Fruit fly (Drosophila melanogaster) whole organism, prepupa: ENCODE measurements around the gene CG7920.

Source experiments
- CG10631 ChIP-seq: fragments of 200-800 bp; sonication (Bioruptor generic); optimal IDR thresholded peaks from 2 replicates; lab custom pipeline; 2016; ENCODE audit warnings: missing biosample characterization, missing genetic modification characterization
- CG11762 ChIP-seq: fragments of 200-800 bp; sonication (Bioruptor generic); optimal IDR thresholded peaks from 3 replicates; lab custom pipeline; 2016; ENCODE audit warnings: missing biosample characterization, missing genetic modification characterization; ENCODE audit not compliant: insufficient read depth
- CG11902 ChIP-seq: fragments of 200-800 bp; sonication (Bioruptor generic); optimal IDR thresholded peaks from 3 replicates; lab custom pipeline; 2016; ENCODE audit warnings: missing biosample characterization, missing genetic modification characterization
- CG1621 ChIP-seq: fragments of 200-800 bp; sonication (Bioruptor generic); optimal IDR thresholded peaks from 3 replicates; lab custom pipeline; 2018; ENCODE audit warnings: missing biosample characterization, mild to moderate bottlenecking, missing genetic modification characterization
- CG16779 ChIP-seq: fragments of 200-800 bp; sonication (Bioruptor generic); optimal IDR thresholded peaks from 3 replicates; lab custom pipeline; 2017; ENCODE audit warnings: missing biosample characterization, mild to moderate bottlenecking, missing genetic modification characterization
- CG3032 ChIP-seq: fragments of 200-800 bp; optimal IDR thresholded peaks from 2 replicates; lab custom pipeline; 2019; ENCODE audit warnings: missing biosample characterization, mild to moderate bottlenecking, missing genetic modification characterization, moderate library complexity
- CG31627 ChIP-seq: fragments of 200-800 bp; sonication (Bioruptor generic); optimal IDR thresholded peaks from 3 replicates; lab custom pipeline; 2016; ENCODE audit warnings: missing biosample characterization, missing genetic modification characterization
- CG34406 ChIP-seq: fragments of 200-800 bp; sonication (Bioruptor generic); optimal IDR thresholded peaks from 3 replicates; lab custom pipeline; 2016; ENCODE audit warnings: missing biosample characterization, missing genetic modification characterization
- CG3919 ChIP-seq: fragments of 200-800 bp; sonication (Bioruptor generic); optimal IDR thresholded peaks from 3 replicates; lab custom pipeline; 2016; ENCODE audit warnings: missing biosample characterization, missing genetic modification characterization
- CG4318 ChIP-seq: fragments of 200-800 bp; sonication (Bioruptor generic); optimal IDR thresholded peaks from 3 replicates; lab custom pipeline; 2017; ENCODE audit warnings: missing biosample characterization, mild to moderate bottlenecking, missing genetic modification characterization
- CG6276 ChIP-seq: fragments of 200-800 bp; sonication (Bioruptor generic); optimal IDR thresholded peaks from 2 replicates; lab custom pipeline; 2017; ENCODE audit warnings: missing biosample characterization, mild to moderate bottlenecking, missing genetic modification characterization
- CG6854 ChIP-seq: fragments of 200-800 bp; sonication (Bioruptor generic); optimal IDR thresholded peaks from 2 replicates; lab custom pipeline; 2017; ENCODE audit warnings: missing biosample characterization, mild to moderate bottlenecking, missing genetic modification characterization
- CG8119 ChIP-seq: fragments of 200-800 bp; sonication (Bioruptor generic); IDR thresholded peaks from 3 replicates; pipeline ENCODE4 v1.3.6; 2022; ENCODE audit warnings: missing biosample characterization, missing genetic modification characterization
- CG8319 ChIP-seq: fragments of 200-800 bp; sonication (Bioruptor generic); optimal IDR thresholded peaks from 3 replicates; lab custom pipeline; 2016; ENCODE audit warnings: missing biosample characterization, missing genetic modification characterization
- CG8632 ChIP-seq: fragments of 200-800 bp; sonication (Bioruptor generic); optimal IDR thresholded peaks from 3 replicates; lab custom pipeline; 2016; ENCODE audit warnings: missing biosample characterization, missing genetic modification characterization
- CG9139 ChIP-seq: fragments of 200-800 bp; sonication (Bioruptor generic); optimal IDR thresholded peaks from 3 replicates; lab custom pipeline; 2017; ENCODE audit warnings: missing biosample characterization, mild to moderate bottlenecking, missing genetic modification characterization
- Eip75B ChIP-seq: fragments of 200-800 bp; sonication (Bioruptor generic); optimal IDR thresholded peaks from 3 replicates; lab custom pipeline; 2016; ENCODE audit warnings: missing biosample characterization, missing genetic modification characterization
- Eip78C ChIP-seq: fragments of 200-800 bp; sonication (Bioruptor generic); peaks from one replicate; lab custom pipeline; 2016; ENCODE audit warnings: missing biosample characterization, missing genetic modification characterization
- Eip93F ChIP-seq: fragments of 200-800 bp; sonication (Bioruptor generic); optimal IDR thresholded peaks from 2 replicates; lab custom pipeline; 2016; ENCODE audit warnings: missing biosample characterization, mild to moderate bottlenecking, missing genetic modification characterization
- Ets21C ChIP-seq: fragments of 200-800 bp; sonication (Bioruptor generic); optimal IDR thresholded peaks from 3 replicates; lab custom pipeline; 2016; ENCODE audit warnings: missing biosample characterization, missing genetic modification characterization
- Ets96B ChIP-seq: fragments of 200-800 bp; optimal IDR thresholded peaks from 2 replicates; lab custom pipeline; 2019; ENCODE audit warnings: missing biosample characterization, mild to moderate bottlenecking, missing genetic modification characterization, moderate library complexity
- Gug ChIP-seq: fragments of 200-800 bp; sonication (Bioruptor generic); IDR thresholded peaks from 2 replicates; pipeline ENCODE4 v1.3.6; 2022; ENCODE audit warnings: missing biosample characterization, missing genetic modification characterization
- Hr38 ChIP-seq: sonication (Bioruptor generic); optimal IDR thresholded peaks from 2 replicates; lab custom pipeline; 2016; ENCODE audit warnings: missing biosample characterization, missing genetic modification characterization
- Hr4 ChIP-seq: fragments of 200-800 bp; sonication (Bioruptor generic); optimal IDR thresholded peaks from 3 replicates; lab custom pipeline; 2016; ENCODE audit warnings: missing biosample characterization, missing genetic modification characterization
- Met ChIP-seq: fragments of 200-800 bp; sonication (Bioruptor generic); optimal IDR thresholded peaks from 3 replicates; lab custom pipeline; 2016; ENCODE audit warnings: missing biosample characterization, missing genetic modification characterization
- OdsH ChIP-seq: fragments of 200-800 bp; sonication (Bioruptor generic); optimal IDR thresholded peaks from 3 replicates; lab custom pipeline; 2016; ENCODE audit warnings: missing biosample characterization, missing genetic modification characterization
- Sox102F ChIP-seq: fragments of 200-800 bp; sonication (Bioruptor generic); optimal IDR thresholded peaks from 2 replicates; lab custom pipeline; 2016; ENCODE audit warnings: missing biosample characterization, mild to moderate bottlenecking, missing genetic modification characterization
- Sox14 ChIP-seq: fragments of 200-800 bp; sonication (Bioruptor generic); optimal IDR thresholded peaks from 3 replicates; lab custom pipeline; 2016; ENCODE audit warnings: missing biosample characterization, missing genetic modification characterization
- Sox15 ChIP-seq: fragments of 200-800 bp; sonication (Bioruptor generic); optimal IDR thresholded peaks from 3 replicates; lab custom pipeline; 2016; ENCODE audit warnings: missing biosample characterization, missing genetic modification characterization
- achi ChIP-seq: fragments of 200-800 bp; sonication (Bioruptor generic); optimal IDR thresholded peaks from 3 replicates; lab custom pipeline; 2016; ENCODE audit warnings: missing biosample characterization, missing genetic modification characterization
- acj6 ChIP-seq: fragments of 200-800 bp; sonication (Bioruptor generic); optimal IDR thresholded peaks from 3 replicates; lab custom pipeline; 2016; ENCODE audit warnings: missing biosample characterization, missing genetic modification characterization
- cyc ChIP-seq: fragments of 200-800 bp; sonication (Bioruptor generic); optimal IDR thresholded peaks from 3 replicates; lab custom pipeline; 2016; ENCODE audit warnings: missing biosample characterization, missing genetic modification characterization
- dac ChIP-seq: fragments of 200-800 bp; sonication (Bioruptor generic); optimal IDR thresholded peaks from 2 replicates; lab custom pipeline; 2017; ENCODE audit warnings: missing biosample characterization, mild to moderate bottlenecking, missing genetic modification characterization
- dsx ChIP-seq: fragments of 200-800 bp; optimal IDR thresholded peaks from 3 replicates; lab custom pipeline; 2019; ENCODE audit warnings: missing biosample characterization, mild to moderate bottlenecking, missing genetic modification characterization, moderate library complexity; ENCODE audit not compliant: poor library complexity, severe bottlenecking
- eg ChIP-seq: fragments of 200-800 bp; sonication (Bioruptor generic); IDR thresholded peaks from 3 replicates; pipeline ENCODE4 v1.3.6; 2022; ENCODE audit warnings: missing biosample characterization, missing genetic modification characterization
- esn ChIP-seq: fragments of 200-800 bp; sonication (Bioruptor generic); optimal IDR thresholded peaks from 2 replicates; lab custom pipeline; 2016; ENCODE audit warnings: missing biosample characterization, mild to moderate bottlenecking, missing genetic modification characterization, moderate library complexity
- fd59A ChIP-seq: fragments of 200-800 bp; sonication (Bioruptor generic); optimal IDR thresholded peaks from 2 replicates; lab custom pipeline; 2017; ENCODE audit warnings: missing biosample characterization, mild to moderate bottlenecking, missing genetic modification characterization, missing genetic modification reagents
- fd85E ChIP-seq: fragments of 200-800 bp; sonication (Bioruptor generic); optimal IDR thresholded peaks from 3 replicates; lab custom pipeline; 2016; ENCODE audit warnings: missing biosample characterization, missing genetic modification characterization
- fkh ChIP-seq: fragments of 200-800 bp; sonication (Bioruptor generic); optimal IDR thresholded peaks from 3 replicates; lab custom pipeline; 2017; ENCODE audit warnings: missing biosample characterization, mild to moderate bottlenecking, missing genetic modification characterization, moderate library complexity
- lz ChIP-seq: fragments of 200-800 bp; sonication (Bioruptor generic); optimal IDR thresholded peaks from 3 replicates; lab custom pipeline; 2016; ENCODE audit warnings: missing biosample characterization, missing genetic modification characterization
- net ChIP-seq: fragments of 200-800 bp; sonication (Bioruptor generic); optimal IDR thresholded peaks from 3 replicates; lab custom pipeline; 2016; ENCODE audit warnings: missing biosample characterization, missing genetic modification characterization
- salr ChIP-seq, 2 experiments: fragments of 200-800 bp; sonication (Bioruptor generic); optimal IDR thresholded peaks; 3 replicates each; lab custom pipeline; 2016 to 2018; ENCODE audit warnings: missing biosample characterization in 2 of 2, missing genetic modification characterization in 2 of 2, mild to moderate bottlenecking in 1 of 2
- ss ChIP-seq, 2 experiments: fragments of 200-800 bp; sonication (Bioruptor generic); optimal IDR thresholded peaks; 2 replicates in 1 of 2; 3 replicates in 1 of 2; lab custom pipeline; 2017 to 2018; ENCODE audit warnings: mild to moderate bottlenecking in 2 of 2, missing biosample characterization in 2 of 2, missing genetic modification characterization in 2 of 2, moderate library complexity in 1 of 2
- svp ChIP-seq: fragments of 200-800 bp; sonication (Bioruptor generic); peaks from one replicate; lab custom pipeline; 2016; ENCODE audit warnings: missing biosample characterization, missing genetic modification characterization
- topi ChIP-seq: fragments of 200-800 bp; sonication (Bioruptor generic); optimal IDR thresholded peaks from 3 replicates; lab custom pipeline; 2016; ENCODE audit warnings: missing biosample characterization, missing genetic modification characterization
- vri ChIP-seq: fragments of 200-800 bp; sonication (Bioruptor generic); optimal IDR thresholded peaks from 3 replicates; lab custom pipeline; 2016; ENCODE audit warnings: missing biosample characterization, mild to moderate bottlenecking, missing genetic modification characterization

Gene CG7920

dm6 chr3R:30005332-30005979 is 9.6 kb downstream of the CG7920 start (continued):
- TF ChIP-seq CG8119 (GFP tag; lab: Robert Waterston, UW) (peak; percentile 67), CG11762 (GFP tag; lab: Kevin White, UChicago) (no peak), CG11902 (GFP tag; lab: Kevin White, UChicago) (no peak), Hr4 (no peak), salr (GFP tag; optimal IDR thresholded peaks at IDR 0.05; lab: Kevin White, UChicago) (peak in 1 of 2 experiments; percentile 1), fkh (GFP tag; lab: Kevin White, UChicago) (no peak), CG3032 (tag; lab: Kevin White, UChicago) (peak; percentile 24), CG8632 (GFP tag; lab: Kevin White, UChicago) (no peak), CG3919 (GFP tag; lab: Kevin White, UChicago) (peak; percentile 10), svp (no peak), CG9139 (GFP tag; lab: Kevin White, UChicago) (peak; percentile 75), Sox15 (GFP tag; lab: Kevin White, UChicago) (no peak), Eip93F (GFP tag; lab: Kevin White, UChicago) (no peak), ss (GFP tag; optimal IDR thresholded peaks at IDR 0.05; lab: Kevin White, UChicago) (peak; percentile 81 to 85), dsx (GFP tag; lab: Kevin White, UChicago) (peak; percentile 16), Sox14 (no peak), esn (GFP tag; lab: Kevin White, UChicago) (no peak), CG6276 (GFP tag; lab: Kevin White, UChicago) (no peak), dac (GFP tag; lab: Kevin White, UChicago) (no peak), CG10631 (peak; percentile 51), Eip75B (GFP tag; lab: Kevin White, UChicago) (peak; percentile 41)
- TF ChIP-seq, all 60 proteins: peak for 22

dm6 chr3R:30004648-30005047 is 10.4 kb downstream of the CG7920 start, which contains the start of the genes Nlp and Nph:
Gene Nlp (plus strand): TSS chr3R:30004785.
Gene Nph (minus strand): TSS chr3R:30004861.
- TF ChIP-seq CG16779 (tag; lab: Kevin White, UChicago) (no peak), eg (GFP tag; lab: Robert Waterston, UW) (no peak), fd59A (GFP tag; lab: Kevin White, UChicago) (no peak), fkh (GFP tag; lab: Kevin White, UChicago) (no peak), CG11902 (GFP tag; lab: Kevin White, UChicago) (no peak), CG8319 (GFP tag; lab: Kevin White, UChicago) (no peak), cyc (GFP tag; lab: Kevin White, UChicago) (peak; percentile 17), ss (GFP tag; optimal IDR thresholded peaks at IDR 0.05; lab: Kevin White, UChicago) (no peak), Ets96B (tag; lab: Kevin White, UChicago) (no peak), salr (GFP tag; optimal IDR thresholded peaks at IDR 0.05; lab: Kevin White, UChicago) (no peak), OdsH (no peak), CG8632 (GFP tag; lab: Kevin White, UChicago) (no peak), achi (no peak), vri (GFP tag; lab: Kevin White, UChicago) (no peak), CG3919 (GFP tag; lab: Kevin White, UChicago) (peak; percentile 20), CG3032 (tag; lab: Kevin White, UChicago) (peak; percentile 4), Eip78C (GFP tag; lab: Kevin White, UChicago) (peak; percentile 44), CG6854 (GFP tag; lab: Kevin White, UChicago) (no peak), acj6 (GFP tag; lab: Kevin White, UChicago) (no peak), Gug (GFP tag; lab: Robert Waterston, UW) (no peak), CG31627 (peak; percentile 13), Sox102F (GFP tag; lab: Kevin White, UChicago) (no peak), Ets21C (no peak), CG9139 (GFP tag; lab: Kevin White, UChicago) (no peak), lz (GFP tag; lab: Kevin White, UChicago) (peak; percentile 22), svp (no peak), Hr4 (no peak), dsx (GFP tag; lab: Kevin White, UChicago) (no peak), Hr38 (GFP tag; lab: Kevin White, UChicago) (no peak), Met (GFP tag; lab: Kevin White, UChicago) (no peak), topi (GFP tag; lab: Kevin White, UChicago) (peak; percentile 12), net (GFP tag; lab: Kevin White, UChicago) (no peak), CG11762 (GFP tag; lab: Kevin White, UChicago) (no peak), Sox14 (peak; percentile 62), CG4318 (GFP tag; lab: Kevin White, UChicago) (no peak), CG34406 (GFP tag; lab: Kevin White, UChicago) (no peak), Eip75B (GFP tag; lab: Kevin White, UChicago) (no peak), fd85E (GFP tag; lab: Kevin White, UChicago) (no peak), dac (GFP tag; lab: Kevin White, UChicago) (no peak), CG6276 (GFP tag; lab: Kevin White, UChicago) (no peak), CG8119 (GFP tag; lab: Robert Waterston, UW) (no peak), Sox15 (GFP tag; lab: Kevin White, UChicago) (no peak), CG1621 (tag; lab: Kevin White, UChicago) (peak; percentile 63)
